Fruit fly (Drosophila melanogaster): ENCODE data around the gene ppk5.

The ppk5 gene

dm6 chr3L:21501928-21502327 is 32.5 kb upstream of the ppk5 start (continued):
- TF ChIP-seq lmd (GFP tag; IDR thresholded peaks at IDR 0.05), result peak; percentile 38; the same call in 1 of the 2 replicates
- TF ChIP-seq Ravus (GFP tag; IDR thresholded peaks at IDR 0.05), result no peak; the same call in 1 of the 2 replicates
- TF ChIP-seq CG5245 (GFP tag; optimal IDR thresholded peaks at IDR 0.05), result no peak
- TF ChIP-seq cg (GFP tag; optimal IDR thresholded peaks at IDR 0.05), result no peak
- no peak for TF ChIP-seq Adf1 (GFP tag; IDR thresholded peaks at IDR 0.05)
- TF ChIP-seq unpg (GFP tag; optimal IDR thresholded peaks at IDR 0.05), result peak; percentile 5
- no peak for TF ChIP-seq Hr51 (GFP tag; optimal IDR thresholded peaks at IDR 0.05)
- no peak for TF ChIP-seq CG12659 (GFP tag; optimal IDR thresholded peaks at IDR 0.05)
- no peak for TF ChIP-seq Bteb2 (GFP tag; optimal IDR thresholded peaks at IDR 0.05)
- no peak for TF ChIP-seq Hey (tag; optimal IDR thresholded peaks at IDR 0.05)
- no peak for TF ChIP-seq ro (GFP tag; IDR thresholded peaks at IDR 0.05)
- no peak for TF ChIP-seq HmgD (GFP tag; optimal IDR thresholded peaks at IDR 0.05)
- no peak for TF ChIP-seq Nf-YB (GFP tag; optimal IDR thresholded peaks at IDR 0.05)
- 0 out of 3 replicates have a peak, but pooled peaks have one; percentile 8 for TF ChIP-seq so (GFP tag; IDR thresholded peaks at IDR 0.05)
- no peak for TF ChIP-seq CG32772 (GFP tag; IDR thresholded peaks at IDR 0.05)
- TF ChIP-seq CG4617 (GFP tag; optimal IDR thresholded peaks at IDR 0.05; ENCODE audit: borderline replicate concordance), result no peak
- TF ChIP-seq CG4328 (GFP tag; optimal IDR thresholded peaks at IDR 0.05), result no peak
- TF ChIP-seq Elba2 (GFP tag; optimal IDR thresholded peaks at IDR 0.05), result no peak
- TF ChIP-seq CG14014 (GFP tag; IDR thresholded peaks at IDR 0.05), result no peak
- TF ChIP-seq CG1792 (GFP tag; optimal IDR thresholded peaks at IDR 0.05), result no peak
- no peak for TF ChIP-seq Hmx (GFP tag; optimal IDR thresholded peaks at IDR 0.05)
- peak; percentile 12 for TF ChIP-seq CG15269 (tag; optimal IDR thresholded peaks at IDR 0.05)
- no peak for TF ChIP-seq kah (GFP tag; optimal IDR thresholded peaks at IDR 0.05)
- no peak for TF ChIP-seq twi (tag; optimal IDR thresholded peaks at IDR 0.05)
- TF ChIP-seq CG2202 (tag; optimal IDR thresholded peaks at IDR 0.05), result no peak
- peak; percentile 3 for TF ChIP-seq CG12071 (GFP tag; optimal IDR thresholded peaks at IDR 0.05)
- no peak for TF ChIP-seq maf-S (GFP tag; optimal IDR thresholded peaks at IDR 0.05)
- TF ChIP-seq btn (GFP tag; optimal IDR thresholded peaks at IDR 0.05), result no peak
- no peak for TF ChIP-seq CG6654 (GFP tag; optimal IDR thresholded peaks at IDR 0.05)
- no peak for TF ChIP-seq CG31441 (GFP tag; IDR thresholded peaks at IDR 0.05)
- no peak for TF ChIP-seq her (GFP tag; optimal IDR thresholded peaks at IDR 0.05)
- no peak for TF ChIP-seq chm (GFP tag; IDR thresholded peaks at IDR 0.05)
- TF ChIP-seq repo (GFP tag; optimal IDR thresholded peaks at IDR 0.05), result no peak
- TF ChIP-seq CG6854 (GFP tag; optimal IDR thresholded peaks at IDR 0.05), result no peak
- peak; percentile 62 for TF ChIP-seq vvl (GFP tag; IDR thresholded peaks at IDR 0.05)
- no peak for TF ChIP-seq zen (tag; optimal IDR thresholded peaks at IDR 0.05)
- TF ChIP-seq tll (GFP tag; optimal IDR thresholded peaks at IDR 0.05), result no peak
- TF ChIP-seq ac (GFP tag; optimal IDR thresholded peaks at IDR 0.05), result no peak
- TF ChIP-seq CG12391 (tag; optimal IDR thresholded peaks at IDR 0.05), result no peak
- TF ChIP-seq ken (GFP tag; IDR thresholded peaks at IDR 0.05), result no peak
- no peak for TF ChIP-seq CG2199 (GFP tag; IDR thresholded peaks at IDR 0.05)
- no peak for TF ChIP-seq HHEX (GFP tag; optimal IDR thresholded peaks at IDR 0.05)
- no peak for TF ChIP-seq Mes4 (GFP tag; optimal IDR thresholded peaks at IDR 0.05)
- no peak for TF ChIP-seq onecut (GFP tag; IDR thresholded peaks at IDR 0.05)
- TF ChIP-seq BtbVII (GFP tag; optimal IDR thresholded peaks at IDR 0.05), result peak; percentile 5
- TF ChIP-seq CG11247 (GFP tag; IDR thresholded peaks at IDR 0.05), result no peak; the same call in 1 of the 2 replicates
- TF ChIP-seq CG10366 (GFP tag; IDR thresholded peaks at IDR 0.05), result peak; percentile 34; the same call in 1 of the 2 replicates
- no peak for TF ChIP-seq sd (tag; optimal IDR thresholded peaks at IDR 0.05)
- peak; percentile 5 for TF ChIP-seq CG18262 (tag; optimal IDR thresholded peaks at IDR 0.05)
- TF ChIP-seq ewg (GFP tag; optimal IDR thresholded peaks at IDR 0.05), result no peak
- TF ChIP-seq eve (GFP tag; optimal IDR thresholded peaks at IDR 0.05), result no peak
- no peak for TF ChIP-seq CG17361 (GFP tag; IDR thresholded peaks at IDR 0.05)

Data from whole organism, embryonic.